Fruit fly (Drosophila melanogaster) whole organism, embryonic: ENCODE results near the gene neb.
A peak's percentile ranks its signal among the peaks of the same experiment; 100 is the strongest.

Experiments used
- CG11560 ChIP-seq: fragments of 200-800 bp; sonication (Bioruptor generic); IDR thresholded peaks from 3 replicates; pipeline ENCODE4 v1.3.6; 2022; ENCODE audit warnings: missing biosample characterization, missing genetic modification characterization
- CG11696 ChIP-seq: fragments of 200-800 bp; sonication (Bioruptor generic); IDR thresholded peaks from 2 replicates; pipeline ENCODE4 v1.3.6; 2022; ENCODE audit warnings: missing biosample characterization, missing genetic modification characterization
- CG12155 ChIP-seq: fragments of 200-800 bp; sonication (Bioruptor generic); optimal IDR thresholded peaks from 3 replicates; lab custom pipeline; 2016; ENCODE audit warnings: missing biosample characterization, missing genetic modification characterization
- CG1233 ChIP-seq: fragments of 200-800 bp; sonication (Bioruptor generic); optimal IDR thresholded peaks from 4 replicates; lab custom pipeline; 2018; ENCODE audit warnings: missing biosample characterization, mild to moderate bottlenecking, missing genetic modification characterization
- CG12391 ChIP-seq: fragments of 200-800 bp; sonication (Bioruptor generic); optimal IDR thresholded peaks from 3 replicates; lab custom pipeline; 2018; ENCODE audit warnings: missing biosample characterization, mild to moderate bottlenecking, missing genetic modification characterization, moderate library complexity
- CG13287 ChIP-seq: fragments of 200-800 bp; sonication (Bioruptor generic); IDR thresholded peaks from 2 replicates; pipeline ENCODE4 v1.3.6; 2022; ENCODE audit warnings: missing biosample characterization, missing genetic modification characterization; ENCODE audit not compliant: partially characterized antibody
- CG13894 ChIP-seq: fragments of 200-800 bp; sonication (Bioruptor generic); optimal IDR thresholded peaks from 3 replicates; lab custom pipeline; 2018; ENCODE audit warnings: missing biosample characterization, mild to moderate bottlenecking, missing genetic modification characterization, moderate library complexity
- CG15479 ChIP-seq: fragments of 200-800 bp; sonication (Bioruptor generic); optimal IDR thresholded peaks from 3 replicates; lab custom pipeline; 2019; ENCODE audit warnings: missing biosample characterization, mild to moderate bottlenecking, missing genetic modification characterization, moderate library complexity
- CG1602 ChIP-seq: fragments of 200-800 bp; sonication (Bioruptor generic); optimal IDR thresholded peaks from 3 replicates; lab custom pipeline; 2016; ENCODE audit warnings: missing biosample characterization, missing genetic modification characterization
- CG1603 ChIP-seq: fragments of 200-800 bp; sonication (Bioruptor generic); optimal IDR thresholded peaks from 2 replicates; lab custom pipeline; 2019; ENCODE audit warnings: missing biosample characterization, mild to moderate bottlenecking, missing genetic modification characterization, moderate library complexity
- CG1647 ChIP-seq: fragments of 200-800 bp; sonication (Bioruptor generic); optimal IDR thresholded peaks from 3 replicates; lab custom pipeline; 2016; ENCODE audit warnings: missing biosample characterization, missing genetic modification characterization
- CG16813 ChIP-seq: fragments of 200-800 bp; sonication (Bioruptor generic); IDR thresholded peaks from 3 replicates; pipeline ENCODE4 v1.3.6; 2022; ENCODE audit warnings: missing biosample characterization, missing genetic modification characterization; ENCODE audit not compliant: partially characterized antibody
- CG17802 ChIP-seq: fragments of 200-800 bp; sonication (Bioruptor generic); optimal IDR thresholded peaks from 2 replicates; lab custom pipeline; 2018; ENCODE audit warnings: missing biosample characterization, mild to moderate bottlenecking, missing genetic modification characterization, moderate library complexity
- CG2116 ChIP-seq: fragments of 200-800 bp; sonication (Bioruptor generic); optimal IDR thresholded peaks from 3 replicates; lab custom pipeline; 2018; ENCODE audit warnings: missing biosample characterization, mild to moderate bottlenecking, missing genetic modification characterization
- CG2129 ChIP-seq: fragments of 200-800 bp; sonication (Bioruptor generic); IDR thresholded peaks from 2 replicates; pipeline ENCODE4 v1.3.6; 2022; ENCODE audit warnings: missing biosample characterization, missing genetic modification characterization; ENCODE audit not compliant: partially characterized antibody
- CG2202 ChIP-seq: fragments of 200-800 bp; sonication (Bioruptor generic); optimal IDR thresholded peaks from 2 replicates; lab custom pipeline; 2018; ENCODE audit warnings: missing biosample characterization, mild to moderate bottlenecking, missing genetic modification characterization
- CG30431 ChIP-seq: fragments of 200-800 bp; sonication (Bioruptor generic); optimal IDR thresholded peaks from 2 replicates; lab custom pipeline; 2017; ENCODE audit warnings: missing biosample characterization, missing genetic modification characterization
- CG4424 ChIP-seq: fragments of 200-800 bp; sonication (Bioruptor generic); optimal IDR thresholded peaks from 3 replicates; lab custom pipeline; 2016; ENCODE audit warnings: missing biosample characterization, missing genetic modification characterization
- CG4707 ChIP-seq: fragments of 200-800 bp; sonication (Bioruptor generic); optimal IDR thresholded peaks from 2 replicates; lab custom pipeline; 2018; ENCODE audit warnings: missing biosample characterization, mild to moderate bottlenecking, missing genetic modification characterization, moderate library complexity
- CG4730 ChIP-seq: fragments of 200-800 bp; sonication (Bioruptor generic); IDR thresholded peaks from 2 replicates; pipeline ENCODE4 v1.3.6; 2022; ENCODE audit warnings: missing biosample characterization, missing genetic modification characterization
- CG6175 ChIP-seq: fragments of 200-800 bp; sonication (Bioruptor generic); IDR thresholded peaks from 3 replicates; pipeline ENCODE4 v1.3.6; 2022; ENCODE audit warnings: missing biosample characterization, missing genetic modification characterization
- CG7357 ChIP-seq: fragments of 200-800 bp; sonication (Bioruptor generic); IDR thresholded peaks from 3 replicates; pipeline ENCODE4 v1.3.6; 2022; ENCODE audit warnings: missing biosample characterization, missing genetic modification characterization
- CG8765 ChIP-seq: fragments of 200-800 bp; sonication (Bioruptor generic); IDR thresholded peaks from 2 replicates; pipeline ENCODE4 v1.3.6; 2022; ENCODE audit warnings: missing biosample characterization, missing genetic modification characterization
- CrebB ChIP-seq: fragments of 200-800 bp; sonication (Bioruptor generic); optimal IDR thresholded peaks from 3 replicates; lab custom pipeline; 2018; ENCODE audit warnings: missing biosample characterization, mild to moderate bottlenecking, missing genetic modification characterization
- D19B ChIP-seq: fragments of 200-800 bp; sonication (Bioruptor generic); optimal IDR thresholded peaks from 2 replicates; lab custom pipeline; 2017; ENCODE audit warnings: missing biosample characterization, mild to moderate bottlenecking, missing genetic modification characterization
- HHEX ChIP-seq: fragments of 200-800 bp; sonication (Bioruptor generic); optimal IDR thresholded peaks from 3 replicates; lab custom pipeline; 2017; ENCODE audit warnings: missing biosample characterization, mild to moderate bottlenecking, missing genetic modification characterization, missing genetic modification reagents
- HmgZ ChIP-seq: fragments of 200-800 bp; sonication (Bioruptor generic); optimal IDR thresholded peaks from 2 replicates; lab custom pipeline; 2018; ENCODE audit warnings: missing biosample characterization, mild to moderate bottlenecking, missing genetic modification characterization
- Lpt ChIP-seq: fragments of >200 bp; optimal IDR thresholded peaks from 2 replicates; lab custom pipeline; 2018; ENCODE audit warnings: missing biosample characterization, missing genetic modification characterization
- NC2α ChIP-seq: fragments of 200-800 bp; sonication (Bioruptor generic); optimal IDR thresholded peaks from 2 replicates; lab custom pipeline; 2016; ENCODE audit warnings: missing biosample characterization, missing genetic modification characterization
- Neu2 ChIP-seq: fragments of 200-800 bp; sonication (Bioruptor generic); optimal IDR thresholded peaks from 3 replicates; lab custom pipeline; 2016; ENCODE audit warnings: missing biosample characterization, missing genetic modification characterization, borderline replicate concordance
- Nf-YC ChIP-seq: fragments of 200-800 bp; optimal IDR thresholded peaks from 3 replicates; lab custom pipeline; 2019; ENCODE audit warnings: missing biosample characterization, mild to moderate bottlenecking, missing genetic modification characterization, moderate library complexity
- Poxn ChIP-seq: fragments of 200-800 bp; sonication (Bioruptor generic); IDR thresholded peaks from 2 replicates; pipeline ENCODE4 v1.3.6; 2022; ENCODE audit warnings: missing biosample characterization, missing genetic modification characterization
- Ssrp ChIP-seq: fragments of 200-800 bp; sonication (Bioruptor generic); optimal IDR thresholded peaks from 2 replicates; lab custom pipeline; 2018; ENCODE audit warnings: missing biosample characterization, mild to moderate bottlenecking, missing genetic modification characterization, moderate library complexity
- Trl ChIP-seq, 3 experiments: fragments of >200 bp in 2 of 3; fragments of 200-800 bp in 1 of 3; sonication (Bioruptor generic) in 1 of 3; optimal IDR thresholded peaks; 2 replicates in 1 of 3; 3 replicates in 2 of 3; lab custom pipeline; 2016 to 2017; ENCODE audit warnings: missing biosample characterization in 1 of 3, missing genetic modification characterization in 1 of 3
- Usf ChIP-seq: fragments of 200-800 bp; sonication (Bioruptor generic); optimal IDR thresholded peaks from 2 replicates; lab custom pipeline; 2017; ENCODE audit warnings: missing genotype, missing biosample characterization, missing genetic modification characterization
- Xbp1 ChIP-seq: fragments of 200-800 bp; sonication (Bioruptor generic); optimal IDR thresholded peaks from 3 replicates; lab custom pipeline; 2016; ENCODE audit warnings: missing biosample characterization, mild to moderate bottlenecking, missing genetic modification characterization
- Xrp1 ChIP-seq: fragments of 200-800 bp; sonication (Bioruptor generic); IDR thresholded peaks from 2 replicates; pipeline ENCODE4 v1.3.6; 2022; ENCODE audit warnings: missing biosample characterization, missing genetic modification characterization
- ara ChIP-seq: fragments of 200-800 bp; sonication (Bioruptor generic); IDR thresholded peaks from 2 replicates; pipeline ENCODE4 v1.3.6; 2022; ENCODE audit warnings: missing biosample characterization, missing genetic modification characterization
- bbx ChIP-seq: fragments of 200-800 bp; sonication (Bioruptor generic); IDR thresholded peaks from 2 replicates; pipeline ENCODE4 v1.3.6; 2022; ENCODE audit warnings: missing biosample characterization, missing genetic modification characterization; ENCODE audit not compliant: partially characterized antibody
- disco-r ChIP-seq: fragments of 200-800 bp; sonication (Bioruptor generic); optimal IDR thresholded peaks from 2 replicates; lab custom pipeline; 2016; ENCODE audit warnings: missing biosample characterization, missing genetic modification characterization
- dmrt11E ChIP-seq: fragments of 200-800 bp; sonication (Bioruptor generic); optimal IDR thresholded peaks from 3 replicates; lab custom pipeline; 2018; ENCODE audit warnings: missing biosample characterization, mild to moderate bottlenecking, missing genetic modification characterization, moderate library complexity
- fu2 ChIP-seq: fragments of 200-800 bp; sonication (Bioruptor generic); optimal IDR thresholded peaks from 2 replicates; lab custom pipeline; 2016; ENCODE audit warnings: missing biosample characterization, missing genetic modification characterization
- h ChIP-seq: fragments of >200 bp; optimal IDR thresholded peaks from 2 replicates; lab custom pipeline; 2017
- jing ChIP-seq: fragments of 200-800 bp; sonication (Bioruptor generic); optimal IDR thresholded peaks from 2 replicates; lab custom pipeline; 2018; ENCODE audit warnings: missing biosample characterization, mild to moderate bottlenecking, missing genetic modification characterization
- knrl ChIP-seq: fragments of 200-800 bp; sonication (Bioruptor generic); IDR thresholded peaks from 3 replicates; pipeline ENCODE4 v1.3.6; 2022; ENCODE audit warnings: missing biosample characterization, missing genetic modification characterization; ENCODE audit not compliant: partially characterized antibody
- lab ChIP-seq: fragments of 200-800 bp; sonication (Bioruptor generic); optimal IDR thresholded peaks from 3 replicates; lab custom pipeline; 2017; ENCODE audit warnings: missing biosample characterization, missing genetic modification characterization, mild to moderate bottlenecking, moderate library complexity, missing genetic modification reagents
- run ChIP-seq: fragments of 200-800 bp; sonication (Bioruptor generic); optimal IDR thresholded peaks from 3 replicates; lab custom pipeline; 2018; ENCODE audit warnings: missing biosample characterization, mild to moderate bottlenecking, missing genetic modification characterization
- sd ChIP-seq: fragments of 200-800 bp; sonication (Bioruptor generic); optimal IDR thresholded peaks from 3 replicates; lab custom pipeline; 2018; ENCODE audit warnings: missing biosample characterization, mild to moderate bottlenecking, missing genetic modification characterization, moderate library complexity
- so ChIP-seq: fragments of 200-800 bp; sonication (Bioruptor generic); IDR thresholded peaks from 3 replicates; pipeline ENCODE4 v1.3.6; 2022; ENCODE audit warnings: missing biosample characterization, missing genetic modification characterization
- tna ChIP-seq: fragments of 200-800 bp; sonication (Bioruptor generic); IDR thresholded peaks from 2 replicates; pipeline ENCODE4 v1.3.6; 2022; ENCODE audit warnings: missing biosample characterization, missing genetic modification characterization; ENCODE audit not compliant: partially characterized antibody
- zfh2 ChIP-seq: fragments of 200-800 bp; sonication (Bioruptor generic); optimal IDR thresholded peaks from 2 replicates; lab custom pipeline; 2016; ENCODE audit warnings: missing biosample characterization, missing genetic modification characterization

The neb gene

DNA sequence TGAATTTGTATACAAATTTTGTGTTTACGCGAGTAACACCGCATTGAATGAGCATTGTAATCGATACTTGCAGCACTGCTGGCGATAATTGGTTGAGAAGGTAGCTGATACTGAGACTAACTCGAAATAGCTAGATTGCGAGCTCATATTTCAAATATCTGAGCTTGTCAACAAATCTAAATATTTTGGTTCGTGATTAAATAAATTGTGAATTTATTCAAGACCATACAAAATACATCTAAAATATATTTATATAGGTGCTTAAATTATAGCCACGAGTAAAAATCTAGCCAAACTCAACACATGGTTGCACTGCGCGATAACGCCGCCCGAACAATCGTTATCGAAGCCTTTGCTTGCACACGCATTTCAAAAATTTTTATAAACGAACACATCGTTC lies 18.2 kb downstream of the neb start, which contains the start of the genes Taf13 and nesd (continued):
- TF ChIP-seq CG7357 (GFP tag; lab: Robert Waterston, UW) (no peak), fu2 (GFP tag; lab: Kevin White, UChicago) (no peak), CG2202 (tag; lab: Kevin White, UChicago) (no peak), NC2α (GFP tag; lab: Kevin White, UChicago) (no peak), bbx (GFP tag; lab: Robert Waterston, UW) (peak; percentile 48), CG2129 (GFP tag; lab: Robert Waterston, UW) (peak; percentile 58; the same call in 1 of the 2 replicates), CrebB (no peak), Xbp1 (GFP tag; lab: Kevin White, UChicago) (peak; percentile 39), ara (GFP tag; lab: Robert Waterston, UW) (no peak), CG12155 (GFP tag; lab: Kevin White, UChicago) (peak; percentile 28), CG1602 (GFP tag; lab: Kevin White, UChicago) (no peak), HHEX (GFP tag; lab: Kevin White, UChicago) (no peak), CG12391 (peak; percentile 66), CG4707 (no peak), Trl (optimal IDR thresholded peaks at IDR 0.05; lab: Kevin White, UChicago) (no peak), Trl (GFP tag; optimal IDR thresholded peaks at IDR 0.05; lab: Kevin White, UChicago) (peak; percentile 3), CG8765 (GFP tag; lab: Robert Waterston, UW) (no peak), Neu2 (GFP tag; lab: Kevin White, UChicago) (no peak), CG4424 (GFP tag; lab: Kevin White, UChicago) (peak; percentile 38), dmrt11E (tag; lab: Kevin White, UChicago) (peak; percentile 46), D19B (GFP tag; lab: Kevin White, UChicago) (no peak), CG1647 (GFP tag; lab: Kevin White, UChicago) (no peak), sd (tag; lab: Kevin White, UChicago) (peak; percentile 27), h (lab: Kevin White, UChicago) (no peak), Lpt (GFP tag; lab: Kevin White, UChicago) (no peak), lab (GFP tag; lab: Kevin White, UChicago) (peak; percentile 20), CG17802 (no peak), run (tag; lab: Kevin White, UChicago) (no peak), so (GFP tag; lab: Robert Waterston, UW) (no peak), CG6175 (no peak), CG13287 (GFP tag; lab: Robert Waterston, UW) (peak; percentile 82), knrl (GFP tag; lab: Robert Waterston, UW) (peak; percentile 75), tna (peak; percentile 52; the same call in 1 of the 2 replicates), disco-r (no peak), Poxn (GFP tag; lab: Robert Waterston, UW) (no peak), Usf (no peak), Nf-YC (peak; percentile 61), CG30431 (GFP tag; lab: Kevin White, UChicago) (no peak), CG1603 (tag; lab: Kevin White, UChicago) (peak; percentile 29), CG16813 (GFP tag; lab: Robert Waterston, UW) (peak; percentile 74), HmgZ (tag; lab: Kevin White, UChicago) (peak; percentile 68), Ssrp (tag; lab: Kevin White, UChicago) (peak; percentile 10), Xrp1 (GFP tag; lab: Robert Waterston, UW) (peak; percentile 31; the same call in 1 of the 2 replicates), CG11560 (tag; lab: Robert Waterston, UW) (no peak), jing (GFP tag; lab: Kevin White, UChicago) (no peak), CG11696 (GFP tag; lab: Robert Waterston, UW) (no peak), CG13894 (tag; lab: Kevin White, UChicago) (peak; percentile 50), CG1233 (GFP tag; lab: Kevin White, UChicago) (no peak), CG2116 (GFP tag; lab: Kevin White, UChicago) (peak; percentile 100), zfh2 (peak; percentile 31), CG4730 (GFP tag; lab: Robert Waterston, UW) (no peak), CG15479 (GFP tag; lab: Kevin White, UChicago) (peak; percentile 29)
